Fruit fly (Drosophila melanogaster): Measurements from ENCODE around the gene CG9915.
A peak's percentile ranks its signal among the peaks of the same experiment; 100 is the strongest.

dm6 chrX:16279340-16279941 lies 33.5 kb downstream of the CG9915 start:
- TF ChIP-seq lola (GFP tag; optimal IDR thresholded peaks at IDR 0.05) (peak in 1 of 3 experiments; percentile 47), pzg (GFP tag; optimal IDR thresholded peaks at IDR 0.05) (peak; percentile 8), lbe (GFP tag; optimal IDR thresholded peaks at IDR 0.05) (peak; percentile 68), Dek (tag; optimal IDR thresholded peaks at IDR 0.05) (peak; percentile 58), CG12744 (GFP tag; optimal IDR thresholded peaks at IDR 0.05) (peak; percentile 18), HLH4C (GFP tag; IDR thresholded peaks at IDR 0.05; ENCODE audit: partially characterized antibody) (0 out of 3 replicates have a peak, but pooled peaks have one; percentile 19), eve (GFP tag; optimal IDR thresholded peaks at IDR 0.05) (peak in 1 of 2 experiments; percentile 84), knrl (GFP tag; IDR thresholded peaks at IDR 0.05; ENCODE audit: partially characterized antibody) (peak; percentile 43; the same call in 1 of the 3 replicates), psq (GFP tag; optimal IDR thresholded peaks at IDR 0.05) (no peak), TFAM (GFP tag; optimal IDR thresholded peaks at IDR 0.05) (no peak), cad (GFP tag; optimal IDR thresholded peaks at IDR 0.05) (no peak), Hmr (GFP tag; optimal IDR thresholded peaks at IDR 0.05) (peak; percentile 60), H15 (GFP tag; IDR thresholded peaks at IDR 0.05) (peak; percentile 91), CG13775 (GFP tag; optimal IDR thresholded peaks at IDR 0.05) (peak; percentile 39)

Data from whole organism, embryonic.